Worm (Caenorhabditis elegans) whole organism, late embryonic: ENCODE measurements around the gene gst-27.

ENCODE experiments used
- ama-1 ChIP-seq: fragments of 150-350 bp; optimal IDR thresholded peaks from 2 replicates; lab custom pipeline; 2014
- ceh-19 ChIP-seq: fragments of 200-800 bp; sonication (Bioruptor generic); optimal IDR thresholded peaks from 2 replicates; lab custom pipeline; 2018; ENCODE audit warnings: mild to moderate bottlenecking, missing genetic modification characterization, missing compliant biosample characterization
- odd-2 ChIP-seq: sonication (generic microtip); optimal IDR thresholded peaks from 2 replicates; lab custom pipeline; 2017; ENCODE audit warnings: antibody characterized with exemption, mild to moderate bottlenecking, missing genetic modification characterization, missing compliant biosample characterization
- pag-3 ChIP-seq: sonication (generic microtip); optimal IDR thresholded peaks from 2 replicates; lab custom pipeline; 2016; ENCODE audit warnings: missing compliant biosample characterization, missing genetic modification characterization, borderline replicate concordance
- pha-4 ChIP-seq: fragments of 150-350 bp; optimal IDR thresholded peaks from 2 replicates; lab custom pipeline; 2018; ENCODE audit warnings: missing biosample characterization, missing genetic modification reagents, missing genetic modification characterization

- TF ChIP-seq pag-3 (tag; lab: Kevin White, UChicago) (no peak), ceh-19 (no peak), ama-1 (lab: Kevin White, UChicago) (no peak), pha-4 (tag; lab: Kevin White, UChicago) (no peak), odd-2 (tag; lab: Kevin White, UChicago) (no peak)
Measured at ce11 chrII:15207562-15207961, 42.0 kb upstream of the gst-27 start.
